Worm (Caenorhabditis elegans) whole organism, late embryonic: ENCODE data around the gene T05A12.4.
A peak's percentile ranks its signal among the peaks of the same experiment; 100 is the strongest.

Experiments
- F13H6.1 ChIP-seq: sonication (generic microtip); optimal IDR thresholded peaks from 2 replicates; lab custom pipeline; 2016; ENCODE audit warnings: missing genetic modification characterization, missing compliant biosample characterization
- T23F11.4 ChIP-seq: fragments of 200-800 bp; sonication (Bioruptor generic); optimal IDR thresholded peaks from 2 replicates; lab custom pipeline; 2018; ENCODE audit warnings: mild to moderate bottlenecking, missing genetic modification characterization, missing compliant biosample characterization
- ahr-1 ChIP-seq: sonication (generic microtip); optimal IDR thresholded peaks from 2 replicates; lab custom pipeline; 2016; ENCODE audit warnings: missing genetic modification characterization, missing compliant biosample characterization
- ceh-18 ChIP-seq: sonication (generic microtip); optimal IDR thresholded peaks from 2 replicates; lab custom pipeline; 2016; ENCODE audit warnings: missing genetic modification characterization, missing compliant biosample characterization
- ceh-19 ChIP-seq: fragments of 200-800 bp; sonication (Bioruptor generic); optimal IDR thresholded peaks from 2 replicates; lab custom pipeline; 2018; ENCODE audit warnings: mild to moderate bottlenecking, missing genetic modification characterization, missing compliant biosample characterization
- ceh-22 ChIP-seq: sonication (generic microtip); optimal IDR thresholded peaks from 2 replicates; lab custom pipeline; 2017; ENCODE audit warnings: missing biosample characterization, missing genetic modification characterization
- ceh-30 ChIP-seq: fragments of 150-350 bp; optimal IDR thresholded peaks from 2 replicates; lab custom pipeline; 2014; ENCODE audit warnings: missing biosample characterization, missing genetic modification characterization
- ceh-31 ChIP-seq: sonication (generic microtip); optimal IDR thresholded peaks from 2 replicates; lab custom pipeline; 2016; ENCODE audit warnings: missing genetic modification characterization, missing compliant biosample characterization
- ceh-45 ChIP-seq: fragments of 200-800 bp; sonication (Bioruptor generic); IDR thresholded peaks from 2 replicates; pipeline ENCODE4 v1.3.6; 2022; ENCODE audit warnings: missing genetic modification reagents, missing genetic modification characterization, missing compliant biosample characterization
- ceh-9 ChIP-seq: sonication (generic microtip); optimal IDR thresholded peaks from 2 replicates; lab custom pipeline; 2016; ENCODE audit warnings: mild to moderate bottlenecking, missing genetic modification characterization, inconsistent platforms, missing compliant biosample characterization
- elt-2 ChIP-seq: sonication (generic microtip); optimal IDR thresholded peaks from 2 replicates; lab custom pipeline; 2016; ENCODE audit warnings: missing genetic modification reagents, missing genetic modification characterization, missing compliant biosample characterization
- ets-4 ChIP-seq: sonication (generic microtip); optimal IDR thresholded peaks from 2 replicates; lab custom pipeline; 2016; ENCODE audit warnings: missing genetic modification characterization, missing compliant biosample characterization
- fkh-10 ChIP-seq: fragments of 150-350 bp; optimal IDR thresholded peaks from 2 replicates; lab custom pipeline; 2014; ENCODE audit warnings: missing biosample characterization, missing genetic modification reagents, missing genetic modification characterization
- gmeb-2 ChIP-seq: sonication (generic microtip); optimal IDR thresholded peaks from 2 replicates; lab custom pipeline; 2016; ENCODE audit warnings: missing genetic modification characterization, inconsistent platforms, missing compliant biosample characterization
- lin-11 ChIP-seq: fragments of 200-800 bp; sonication (Bioruptor generic); optimal IDR thresholded peaks from 2 replicates; lab custom pipeline; 2018; ENCODE audit warnings: mild to moderate bottlenecking, missing genetic modification characterization, missing compliant biosample characterization
- madf-2 ChIP-seq: sonication (generic microtip); optimal IDR thresholded peaks from 2 replicates; lab custom pipeline; 2017; ENCODE audit warnings: missing genetic modification characterization, missing compliant biosample characterization
- mec-3 ChIP-seq: sonication (generic microtip); optimal IDR thresholded peaks from 2 replicates; lab custom pipeline; 2016; ENCODE audit warnings: borderline replicate concordance, missing genetic modification characterization, missing compliant biosample characterization
- nfya-1 ChIP-seq: sonication (generic microtip); optimal IDR thresholded peaks from 2 replicates; lab custom pipeline; 2017; ENCODE audit warnings: missing genetic modification characterization, mild to moderate bottlenecking, missing compliant biosample characterization, antibody characterized with exemption, moderate library complexity
- nhr-11 ChIP-seq: fragments of 150-350 bp; optimal IDR thresholded peaks from 2 replicates; lab custom pipeline; 2014; ENCODE audit warnings: missing biosample characterization, missing genetic modification characterization
- nhr-232 ChIP-seq: sonication (generic microtip); optimal IDR thresholded peaks from 2 replicates; lab custom pipeline; 2016; ENCODE audit warnings: missing genetic modification characterization, missing compliant biosample characterization
- odd-2 ChIP-seq: sonication (generic microtip); optimal IDR thresholded peaks from 2 replicates; lab custom pipeline; 2017; ENCODE audit warnings: antibody characterized with exemption, mild to moderate bottlenecking, missing genetic modification characterization, missing compliant biosample characterization
- pat-9 ChIP-seq: fragments of 200-800 bp; sonication (Bioruptor generic); optimal IDR thresholded peaks from 2 replicates; lab custom pipeline; 2018; ENCODE audit warnings: mild to moderate bottlenecking, missing genetic modification characterization, moderate library complexity, missing compliant biosample characterization
- pax-1 ChIP-seq: fragments of 150-350 bp; optimal IDR thresholded peaks from 2 replicates; lab custom pipeline; 2014; ENCODE audit warnings: missing biosample characterization, missing genetic modification characterization
- pha-2 ChIP-seq: sonication (generic microtip); optimal IDR thresholded peaks from 2 replicates; lab custom pipeline; 2017; ENCODE audit warnings: mild to moderate bottlenecking, missing genetic modification characterization, missing compliant biosample characterization
- ref-2 ChIP-seq: sonication (generic microtip); optimal IDR thresholded peaks from 2 replicates; lab custom pipeline; 2016; ENCODE audit warnings: missing genetic modification characterization, missing compliant biosample characterization
- tbx-2 ChIP-seq: sonication (generic microtip); optimal IDR thresholded peaks from 2 replicates; lab custom pipeline; 2016; ENCODE audit warnings: missing genetic modification characterization, missing compliant biosample characterization
- tbx-7 ChIP-seq: sonication (generic microtip); optimal IDR thresholded peaks from 2 replicates; lab custom pipeline; 2016; ENCODE audit warnings: missing genotype, missing genetic modification characterization, missing compliant biosample characterization
- unc-3 ChIP-seq, 2 experiments: fragments of 200-800 bp in 1 of 2; sonication (Bioruptor generic) in 1 of 2; sonication (generic microtip) in 1 of 2; conservative IDR thresholded peaks in 1 of 2; optimal IDR thresholded peaks in 1 of 2; 2 replicates each; pipeline versions ENCODE4 v1.3.6 to Lab custom; 2016 to 2022; ENCODE audit warnings: missing compliant biosample characterization in 2 of 2, missing genetic modification characterization in 2 of 2, missing genetic modification reagents in 1 of 2
- ztf-16 ChIP-seq: sonication (generic microtip); optimal IDR thresholded peaks from 2 replicates; lab custom pipeline; 2017; ENCODE audit warnings: missing genetic modification characterization, missing compliant biosample characterization

T05A12.4 gene

DNA sequence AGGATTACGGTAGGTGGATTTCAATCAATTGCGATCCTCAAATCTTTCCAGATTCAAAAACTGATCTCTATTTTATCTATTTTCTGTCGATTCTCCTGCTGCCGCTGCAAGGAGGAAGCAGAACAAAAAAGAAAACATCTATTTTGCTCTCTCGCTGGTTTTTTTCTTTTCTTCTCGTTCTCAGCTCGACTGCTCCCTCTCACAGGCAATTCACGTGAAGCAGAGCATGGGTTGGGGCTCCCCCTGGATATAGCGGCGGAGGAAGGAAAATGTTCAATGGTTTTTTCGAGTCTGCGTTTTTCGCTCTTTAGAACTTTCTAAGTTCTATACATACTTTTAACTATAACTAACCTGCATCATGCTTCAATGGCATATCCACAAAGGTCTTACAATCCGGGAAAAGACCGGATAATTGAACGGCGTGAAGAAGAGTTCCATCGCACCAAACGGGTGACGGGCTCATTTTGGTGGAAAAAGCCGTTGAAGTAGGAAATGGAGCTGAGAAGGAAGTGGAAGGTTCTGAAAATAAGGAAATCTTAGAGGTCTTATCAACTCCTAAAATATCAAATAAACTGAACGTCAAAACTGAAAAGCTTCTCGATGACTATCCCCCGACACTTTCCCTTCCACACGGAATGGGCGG is 8.7 kb upstream of the T05A12.4 start:
- TF ChIP-seq odd-2 (tag; lab: Kevin White, UChicago) = no peak
- peak; percentile 64 for TF ChIP-seq ceh-18 (tag; lab: Kevin White, UChicago)
- TF ChIP-seq ahr-1 (tag; lab: Kevin White, UChicago) = no peak

DNA sequence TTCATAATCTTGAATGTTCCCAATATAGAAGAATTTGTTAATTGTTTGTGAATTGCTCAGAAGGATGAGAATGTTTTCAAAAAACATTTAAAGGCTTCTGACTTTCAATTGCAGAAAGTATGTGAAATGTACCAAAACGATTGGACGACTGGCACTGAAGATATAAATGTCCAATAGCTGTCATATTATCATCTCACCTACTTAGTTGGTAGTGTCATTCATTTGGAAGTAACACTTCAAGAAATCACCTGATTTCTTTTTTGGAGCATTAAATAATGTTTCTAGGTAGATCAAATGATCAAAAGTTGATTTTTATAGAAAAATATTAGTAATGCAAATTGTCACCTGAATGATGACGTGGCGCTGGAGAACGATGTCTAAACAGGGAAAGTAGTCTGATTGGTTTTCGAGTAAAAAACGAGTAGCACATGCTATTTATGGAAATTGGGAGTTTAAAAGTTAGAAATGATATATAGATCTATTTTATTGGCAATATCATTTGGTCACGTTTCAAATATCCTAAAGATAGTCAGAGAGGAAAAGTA is 8.0 kb upstream of the T05A12.4 start:
- TF ChIP-seq pax-1 (tag; lab: Kevin White, UChicago) (no peak), mec-3 (tag; lab: Kevin White, UChicago) (no peak), ceh-45 (GFP tag; lab: Robert Waterston, UW) (no peak), tbx-7 (no peak), ceh-30 (no peak), nfya-1 (tag; lab: Kevin White, UChicago) (no peak)

DNA sequence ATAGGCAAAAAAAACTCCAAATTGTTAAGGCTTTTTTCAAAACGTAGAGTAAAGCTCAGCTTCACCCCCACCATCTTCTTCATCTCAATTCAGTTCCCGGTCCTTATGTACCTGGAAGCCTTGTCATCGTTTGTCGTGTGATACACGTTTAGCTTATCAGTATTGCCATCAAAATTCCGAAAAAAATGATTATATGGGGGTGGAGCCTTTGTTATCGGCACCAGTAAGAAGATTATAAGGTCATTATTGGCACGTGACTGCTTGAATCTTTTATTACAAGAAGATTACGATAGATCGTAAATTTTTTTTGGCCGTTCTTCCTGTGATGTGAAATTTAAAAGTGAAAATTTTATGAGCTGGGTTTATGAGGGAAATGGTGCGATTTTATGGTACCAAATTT is 7.3 kb upstream of the T05A12.4 start:
- TF ChIP-seq ztf-16 (tag; lab: Kevin White, UChicago) (no peak), elt-2 (tag; lab: Kevin White, UChicago) (peak; percentile 13)
- TF ChIP-seq, all 69 proteins: peak for 1

DNA sequence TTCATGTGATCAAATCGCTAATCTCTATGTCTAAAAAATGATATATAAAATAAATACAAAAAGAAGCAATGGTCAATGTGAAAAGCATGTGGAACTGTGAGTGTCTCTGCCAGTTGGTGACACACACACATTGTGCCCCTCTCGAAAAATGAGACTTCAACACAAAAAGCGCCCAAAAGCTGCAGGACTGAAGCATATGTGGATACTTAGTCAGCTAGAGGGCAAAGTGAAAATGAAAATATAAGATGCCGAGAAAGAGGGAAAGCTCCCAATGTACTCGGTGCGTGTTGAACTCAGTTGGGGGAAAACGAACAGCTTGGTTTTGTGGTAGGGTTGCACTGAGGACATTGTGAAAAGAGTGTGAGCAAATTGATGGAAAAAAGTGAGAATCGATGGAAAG is 6.6 kb upstream of the T05A12.4 start:
- TF ChIP-seq lin-11 (tag; lab: Kevin White, UChicago) (no peak), ceh-31 (tag; lab: Kevin White, UChicago) (peak; percentile 41), ceh-18 (tag; lab: Kevin White, UChicago) (peak; percentile 58), pat-9 (tag; lab: Kevin White, UChicago) (no peak), tbx-2 (tag; lab: Kevin White, UChicago) (peak; percentile 10)

DNA sequence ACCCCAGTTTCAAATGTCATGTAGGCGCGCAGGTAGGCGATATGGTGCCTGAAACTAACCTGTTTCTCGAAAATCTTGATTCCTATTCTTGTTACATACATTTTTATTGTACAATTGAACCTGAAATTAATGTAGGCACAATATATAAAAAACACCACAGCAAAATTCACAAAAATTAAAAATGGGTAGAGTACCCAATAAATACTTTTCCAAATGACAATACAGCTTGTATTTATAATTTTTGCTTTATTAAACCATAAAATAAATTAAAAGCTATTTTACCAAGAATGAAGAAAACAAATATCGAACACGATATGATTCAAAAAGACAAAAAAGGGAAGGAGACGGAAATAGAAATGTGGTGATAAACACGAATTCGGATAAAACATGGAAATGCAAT is 4.4 kb upstream of the T05A12.4 start, which contains the start of gene tre-2:
Gene tre-2 (minus strand): TSS at position 101 of the 400 bp plus-strand sequence.
- no peak for TF ChIP-seq ceh-9
- TF ChIP-seq T23F11.4 = no peak
- TF ChIP-seq gmeb-2 (tag; lab: Kevin White, UChicago) = no peak
- no peak for TF ChIP-seq fkh-10 (GFP tag; lab: Kevin White, UChicago)
- no peak for TF ChIP-seq madf-2 (tag; lab: Kevin White, UChicago)
- TF ChIP-seq ahr-1 (tag; lab: Kevin White, UChicago) = no peak
- TF ChIP-seq ref-2 (tag; lab: Kevin White, UChicago) = no peak
- no peak for TF ChIP-seq ceh-19 (GFP tag; lab: Kevin White, UChicago)
- no peak for TF ChIP-seq ceh-22 (tag; lab: Kevin White, UChicago)
- no peak for TF ChIP-seq F13H6.1
- TF ChIP-seq pha-2 = no peak

DNA sequence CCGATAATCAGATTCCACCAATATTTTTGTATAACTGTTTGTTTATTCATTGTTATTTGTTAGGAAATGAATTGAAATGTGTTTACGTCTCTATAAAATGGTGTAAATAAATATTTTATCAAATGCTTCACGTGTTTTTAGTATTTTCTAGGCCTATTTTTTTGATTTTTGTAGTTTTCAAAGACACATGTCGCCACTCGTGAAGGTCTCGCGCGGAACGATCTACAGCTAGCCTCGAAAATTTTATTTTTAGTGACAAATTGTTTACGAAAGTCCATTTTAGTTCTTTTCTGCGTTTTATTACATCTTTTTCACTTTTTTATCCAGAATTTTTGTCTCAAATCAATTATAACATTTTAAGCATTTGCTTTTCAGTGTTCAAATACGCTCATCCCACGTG is 15.8 kb downstream of the T05A12.4 start, which contains the start of gene T22D1.5:
Gene T22D1.5 (plus strand): TSS at position 376 of the 400 bp plus-strand sequence.
- TF ChIP-seq unc-3 (GFP tag; conservative IDR thresholded peaks at IDR 0.05; lab: Robert Waterston, UW) (no peak), unc-3 (tag; optimal IDR thresholded peaks at IDR 0.05; lab: Kevin White, UChicago) (no peak), ceh-9 (no peak), nhr-232 (tag; lab: Kevin White, UChicago) (no peak), pat-9 (tag; lab: Kevin White, UChicago) (no peak), nfya-1 (tag; lab: Kevin White, UChicago) (no peak), ets-4 (no peak), nhr-11 (tag; lab: Kevin White, UChicago) (no peak)
- TF ChIP-seq, all 69 proteins: peak for 0
